Worm (Caenorhabditis elegans): ENCODE measurements around the gene Y73C8B.3.
A peak's percentile ranks its signal among the peaks of the same experiment; 100 is the strongest.

Y73C8B.3 gene

DNA sequence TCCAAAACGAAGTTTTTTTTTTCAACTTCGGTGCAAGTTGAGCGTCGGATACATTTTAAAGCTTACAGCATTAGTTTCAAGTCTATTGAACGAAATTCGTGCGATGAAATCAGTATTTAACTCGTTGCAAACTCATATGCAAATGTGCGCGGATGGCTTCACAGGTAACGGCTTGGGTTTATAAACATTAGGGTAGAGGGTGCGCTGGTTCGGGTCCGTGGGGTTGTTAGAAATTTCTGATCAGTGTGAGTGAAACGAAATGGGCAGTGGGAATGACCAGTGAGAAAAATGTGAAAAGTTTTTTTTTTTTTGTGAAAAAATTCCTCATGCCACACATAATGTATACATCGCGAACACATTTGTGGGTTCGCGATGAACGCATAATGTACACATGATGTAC, 29.9 kb downstream of the Y73C8B.3 start (continued):
- 0 out of 2 replicates have a peak, but pooled peaks have one; percentile 14 for TF ChIP-seq Y75B8A.6 (GFP tag; IDR thresholded peaks at IDR 0.05)
- TF ChIP-seq Y48G9A.11 (GFP tag; IDR thresholded peaks at IDR 0.05) = peak; percentile 61
- TF ChIP-seq spr-3 (GFP tag; optimal IDR thresholded peaks at IDR 0.05) = no peak
- TF ChIP-seq nhr-25 (tag; optimal IDR thresholded peaks at IDR 0.05; ENCODE audit: borderline replicate concordance, insufficient read depth) = no peak
- TF ChIP-seq dpl-1 (GFP tag; optimal IDR thresholded peaks at IDR 0.05) = no peak
- no peak for TF ChIP-seq ceh-32 (tag; optimal IDR thresholded peaks at IDR 0.05; ENCODE audit: poor library complexity)

- TF ChIP-seq set-16 (GFP tag; IDR thresholded peaks at IDR 0.05) (peak; percentile 62), vab-7 (GFP tag; IDR thresholded peaks at IDR 0.05) (no peak)
These were observed 30.7 kb downstream of the Y73C8B.3 start for ce11 chrV:3162299-3162698.

ce11 chrV:3159252-3159651, 33.8 kb downstream of the Y73C8B.3 start, which contains the start of gene C36C5.12:
C36C5.12 (minus strand) TSS chrV:3159352.
- TF ChIP-seq daf-19 (GFP tag; conservative IDR thresholded peaks at IDR 0.05) (no peak), F44E2.7 (GFP tag; IDR thresholded peaks at IDR 0.05) (no peak), lin-13 (GFP tag; optimal IDR thresholded peaks at IDR 0.05) (no peak), nhr-42 (GFP tag; IDR thresholded peaks at IDR 0.05) (no peak), zip-11 (GFP tag; IDR thresholded peaks at IDR 0.05) (no peak), F37D6.2 (tag; optimal IDR thresholded peaks at IDR 0.05) (no peak), Y48G9A.11 (GFP tag; IDR thresholded peaks at IDR 0.05) (no peak)

- TF ChIP-seq unc-62 (GFP tag; optimal IDR thresholded peaks at IDR 0.05 in 1 of 2) = peak in 1 of 2 experiments; percentile 94
- no peak for TF ChIP-seq unc-62 (tag; optimal IDR thresholded peaks at IDR 0.05)
- no peak for TF ChIP-seq mdl-1 (tag; optimal IDR thresholded peaks at IDR 0.05)
- peak; percentile 6 for TF ChIP-seq aha-1 (tag)
- no peak for TF ChIP-seq lsy-2 (tag; optimal IDR thresholded peaks at IDR 0.05)
These were observed 34.7 kb downstream of the Y73C8B.3 start for ce11 chrV:3158379-3158778.

ce11 chrV:3156786-3157185, 36.3 kb downstream of the Y73C8B.3 start, which contains the start of gene exh-1:
exh-1 (plus strand) TSS chrV:3157086.
- no peak for TF ChIP-seq Y105C5A.15 (GFP tag; IDR thresholded peaks at IDR 0.05)
- TF ChIP-seq unc-62 (GFP tag; optimal IDR thresholded peaks at IDR 0.05 in 1 of 2) = peak in 1 of 2 experiments; percentile 78
- no peak for TF ChIP-seq unc-62 (tag; optimal IDR thresholded peaks at IDR 0.05)

ce11 chrV:3155072-3155471, 38.0 kb downstream of the Y73C8B.3 start, which contains the start of gene srab-7:
srab-7 (minus strand) TSS chrV:3155172.
- TF ChIP-seq Y5F2A.4 (GFP tag; optimal IDR thresholded peaks at IDR 0.05) (no peak), daf-19 (GFP tag; conservative IDR thresholded peaks at IDR 0.05) (no peak), arid-1 (GFP tag; conservative IDR thresholded peaks at IDR 0.05) (no peak), zip-11 (GFP tag; IDR thresholded peaks at IDR 0.05) (no peak), lsy-2 (tag; optimal IDR thresholded peaks at IDR 0.05) (no peak), daf-16 (GFP tag; optimal IDR thresholded peaks at IDR 0.05) (no peak), daf-16 (tag; optimal IDR thresholded peaks at IDR 0.05) (no peak)

ce11 chrV:3151862-3152261, 41.2 kb downstream of the Y73C8B.3 start, which contains the start of gene srab-6:
srab-6 (minus strand) TSS chrV:3151962.
- TF ChIP-seq ceh-20 (GFP tag; IDR thresholded peaks at IDR 0.05) (no peak), nhr-11 (tag; optimal IDR thresholded peaks at IDR 0.05) (no peak), lir-3 (tag; optimal IDR thresholded peaks at IDR 0.05) (no peak)

DNA sequence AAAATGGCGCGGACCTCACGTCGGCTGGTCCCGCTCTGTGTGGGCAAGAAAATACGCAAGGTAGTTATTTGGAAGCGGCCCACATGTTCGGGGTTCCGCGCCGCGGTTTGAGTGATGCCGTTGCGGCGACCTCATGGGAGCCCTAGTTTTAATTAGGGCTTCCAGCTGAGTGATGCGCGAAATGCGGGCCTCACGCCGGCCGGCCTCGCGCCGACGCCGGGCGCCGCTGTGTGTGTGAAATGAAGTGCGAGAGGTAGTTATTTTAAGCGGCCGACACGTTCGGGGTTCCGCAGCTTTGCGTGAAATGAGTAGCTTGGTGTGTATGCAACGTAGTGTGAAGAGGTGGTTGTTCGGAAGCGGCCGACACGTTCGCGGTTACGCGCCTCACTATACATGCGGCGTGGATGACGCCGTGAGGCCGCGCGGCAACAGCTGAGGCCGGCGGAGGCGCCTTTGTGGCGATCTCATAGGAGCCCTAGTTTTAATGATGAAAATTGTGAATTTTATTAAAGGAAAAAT, 43.1 kb downstream of the Y73C8B.3 start:
- TF ChIP-seq aha-1 (tag) (peak; percentile 73), nhr-41 (GFP tag; IDR thresholded peaks at IDR 0.05) (0 out of 2 replicates have a peak, but pooled peaks have one; percentile 6), saeg-2 (GFP tag; IDR thresholded peaks at IDR 0.05) (0 out of 2 replicates have a peak, but pooled peaks have one; percentile 38), dmd-6 (GFP tag; IDR thresholded peaks at IDR 0.05) (no peak), hlh-30 (tag; optimal IDR thresholded peaks at IDR 0.05; ENCODE audit: insufficient read depth) (no peak), set-16 (GFP tag; IDR thresholded peaks at IDR 0.05) (peak; percentile 91)

Data from whole organism, L4 larva.